Worm (Caenorhabditis elegans) whole organism, L4 larva: Measurements from ENCODE around the gene uvs-1.
A peak's percentile ranks its signal among the peaks of the same experiment; 100 is the strongest.

ENCODE experiments used
- F26F4.8 ChIP-seq: fragments of 200-800 bp; sonication (Bioruptor generic); conservative IDR thresholded peaks from 2 replicates; pipeline ENCODE4 v1.3.6; 2022; ENCODE audit warnings: missing genetic modification characterization, missing compliant biosample characterization
- F37D6.2 ChIP-seq: sonication (generic microtip); optimal IDR thresholded peaks from 2 replicates; lab custom pipeline; 2016; ENCODE audit warnings: mild to moderate bottlenecking, missing genetic modification characterization, missing compliant biosample characterization
- R02D3.7 ChIP-seq: fragments of 150-350 bp; sonication (generic microtip); optimal IDR thresholded peaks from 3 replicates; lab custom pipeline; 2014; ENCODE audit warnings: missing biosample characterization, missing genetic modification characterization
- T20F7.1 ChIP-seq: fragments of 200-800 bp; sonication (Bioruptor generic); optimal IDR thresholded peaks from 2 replicates; lab custom pipeline; 2018; ENCODE audit warnings: mild to moderate bottlenecking, missing genetic modification characterization, missing compliant biosample characterization
- aha-1 ChIP-seq: fragments of 150-350 bp; peaks from one replicate; lab custom pipeline; 2014; ENCODE audit warnings: missing biosample characterization, missing genetic modification characterization
- aly-2 ChIP-seq: sonication (generic microtip); optimal IDR thresholded peaks from 2 replicates; lab custom pipeline; 2018; ENCODE audit warnings: missing biosample characterization, missing genetic modification characterization
- arid-1 ChIP-seq: fragments of 200-800 bp; sonication (Bioruptor generic); conservative IDR thresholded peaks from 2 replicates; pipeline ENCODE4 v1.3.6; 2022; ENCODE audit warnings: missing genetic modification reagents, missing genetic modification characterization, missing compliant biosample characterization
- ceh-62 ChIP-seq: sonication (generic microtip); optimal IDR thresholded peaks from 2 replicates; lab custom pipeline; 2017; ENCODE audit warnings: missing biosample characterization, missing genetic modification characterization
- ces-1 ChIP-seq: fragments of 150-350 bp; sonication (generic microtip); optimal IDR thresholded peaks from 4 replicates; lab custom pipeline; 2014; ENCODE audit warnings: missing biosample characterization, missing genetic modification reagents, missing genetic modification characterization
- egl-27 ChIP-seq: sonication (generic microtip); optimal IDR thresholded peaks from 3 replicates; lab custom pipeline; 2017; ENCODE audit warnings: missing biosample characterization, missing genetic modification reagents, missing genetic modification characterization
- gei-8 ChIP-seq: fragments of 200-800 bp; sonication (Bioruptor generic); optimal IDR thresholded peaks from 2 replicates; lab custom pipeline; 2018; ENCODE audit warnings: mild to moderate bottlenecking, missing genetic modification characterization, missing compliant biosample characterization
- hlh-30 ChIP-seq: sonication (generic microtip); optimal IDR thresholded peaks from 2 replicates; lab custom pipeline; 2017; ENCODE audit warnings: antibody characterized with exemption, mild to moderate bottlenecking, missing genetic modification characterization, missing compliant biosample characterization; ENCODE audit not compliant: insufficient read depth
- hmg-1.1 ChIP-seq: fragments of 200-800 bp; sonication (Bioruptor generic); IDR thresholded peaks from 2 replicates; pipeline ENCODE4 v1.3.6; 2022; ENCODE audit warnings: missing genetic modification reagents, missing genetic modification characterization, missing compliant biosample characterization
- lin-15B ChIP-seq: fragments of 150-350 bp; sonication (generic microtip); optimal IDR thresholded peaks from 3 replicates; lab custom pipeline; 2014; ENCODE audit warnings: missing biosample characterization, missing genetic modification characterization
- lin-38 ChIP-seq: fragments of 200-800 bp; sonication (Bioruptor generic); IDR thresholded peaks from 2 replicates; pipeline ENCODE4 v1.3.6; 2022; ENCODE audit warnings: missing genetic modification reagents, missing genetic modification characterization, missing compliant biosample characterization
- mep-1 ChIP-seq: fragments of 150-350 bp; sonication (generic microtip); optimal IDR thresholded peaks from 3 replicates; lab custom pipeline; 2014; ENCODE audit warnings: missing biosample characterization, missing genetic modification characterization
- mes-2 ChIP-seq: sonication (generic microtip); optimal IDR thresholded peaks from 2 replicates; lab custom pipeline; 2016; ENCODE audit warnings: missing genotype, mild to moderate bottlenecking, missing genetic modification characterization, missing compliant biosample characterization; ENCODE audit not compliant: poor library complexity, severe bottlenecking
- nhr-10 ChIP-seq: fragments of 150-350 bp; optimal IDR thresholded peaks from 2 replicates; lab custom pipeline; 2014; ENCODE audit warnings: missing biosample characterization, missing genetic modification characterization
- nhr-237 ChIP-seq: sonication (generic microtip); optimal IDR thresholded peaks from 2 replicates; lab custom pipeline; 2017; ENCODE audit warnings: missing biosample characterization, missing genetic modification characterization
- nhr-28 ChIP-seq: fragments of 150-350 bp; optimal IDR thresholded peaks from 2 replicates; lab custom pipeline; 2014; ENCODE audit warnings: missing biosample characterization, missing genetic modification characterization
- php-3 ChIP-seq: fragments of 200-800 bp; sonication (Bioruptor generic); IDR thresholded peaks from 2 replicates; pipeline ENCODE4 v1.3.6; 2022; ENCODE audit warnings: missing genetic modification reagents, missing genetic modification characterization, missing compliant biosample characterization
- pqm-1 ChIP-seq: sonication (generic microtip); optimal IDR thresholded peaks from 2 replicates; lab custom pipeline; 2017; ENCODE audit warnings: missing biosample characterization, missing genetic modification characterization
- saeg-2 ChIP-seq: fragments of 200-800 bp; sonication (Bioruptor generic); IDR thresholded peaks from 2 replicates; pipeline ENCODE4 v1.3.6; 2022; ENCODE audit warnings: missing genetic modification reagents, missing genetic modification characterization, missing compliant biosample characterization
- skn-1 ChIP-seq: fragments of 150-350 bp; optimal IDR thresholded peaks from 2 replicates; lab custom pipeline; 2014; ENCODE audit warnings: missing biosample characterization, missing genetic modification characterization
- snpc-1.2 ChIP-seq: fragments of 200-800 bp; sonication (Bioruptor generic); IDR thresholded peaks from 2 replicates; pipeline ENCODE4 v1.3.6; 2022; ENCODE audit warnings: missing genetic modification reagents, missing genetic modification characterization, missing compliant biosample characterization
- spr-1 ChIP-seq: sonication (generic microtip); optimal IDR thresholded peaks from 2 replicates; lab custom pipeline; 2016; ENCODE audit warnings: mild to moderate bottlenecking, missing genetic modification characterization, missing compliant biosample characterization
- tra-1 ChIP-seq: fragments of 200-800 bp; sonication (Bioruptor generic); IDR thresholded peaks from 2 replicates; pipeline ENCODE4 v1.3.6; 2022; ENCODE audit warnings: missing genetic modification reagents, missing genetic modification characterization, missing compliant biosample characterization
- unc-130 ChIP-seq: sonication (generic microtip); optimal IDR thresholded peaks from 2 replicates; lab custom pipeline; 2016; ENCODE audit warnings: missing genetic modification reagents, missing genetic modification characterization, missing compliant biosample characterization
- unc-62 ChIP-seq, 3 experiments: fragments of 150-350 bp in 1 of 3; sonication (generic microtip); optimal IDR thresholded peaks in 2 of 3; peaks in 1 of 3; 1 replicate in 1 of 3; 2 replicates in 2 of 3; lab custom pipeline; 2014 to 2017; ENCODE audit warnings: missing biosample characterization in 3 of 3, missing genetic modification characterization in 3 of 3, missing genetic modification reagents in 3 of 3, missing genotype in 1 of 3
- vab-7 ChIP-seq: fragments of 200-800 bp; sonication (Bioruptor generic); IDR thresholded peaks from 2 replicates; pipeline ENCODE4 v1.3.6; 2022; ENCODE audit warnings: missing genetic modification reagents, missing genetic modification characterization, missing compliant biosample characterization
- zip-11 ChIP-seq: fragments of 200-800 bp; sonication (Bioruptor generic); IDR thresholded peaks from 2 replicates; pipeline ENCODE4 v1.3.6; 2022; ENCODE audit warnings: missing genetic modification characterization, missing compliant biosample characterization
- ztf-11 ChIP-seq: fragments of 150-350 bp; optimal IDR thresholded peaks from 2 replicates; lab custom pipeline; 2014; ENCODE audit warnings: missing biosample characterization, missing genetic modification characterization
- ztf-7 ChIP-seq: fragments of 150-350 bp; optimal IDR thresholded peaks from 2 replicates; lab custom pipeline; 2014; ENCODE audit warnings: missing biosample characterization, missing genetic modification characterization

uvs-1 gene

ce11 chrV:7809320-7810256 lies 5.6 kb upstream of the uvs-1 start, which contains the start of gene ZK742.3 (continued):
- TF ChIP-seq lin-15B (tag; lab: Kevin White, UChicago) (no peak), spr-1 (tag; lab: Kevin White, UChicago) (no peak), mep-1 (peak; percentile 7), ztf-7 (no peak), unc-130 (GFP tag; lab: Kevin White, UChicago) (no peak), skn-1 (tag; lab: Kevin White, UChicago) (no peak), nhr-237 (tag; lab: Kevin White, UChicago) (no peak), hlh-30 (tag; lab: Kevin White, UChicago) (peak; percentile 9), zip-11 (no peak), saeg-2 (GFP tag; lab: Robert Waterston, UW) (no peak), egl-27 (tag; lab: Kevin White, UChicago) (no peak), gei-8 (GFP tag; lab: Kevin White, UChicago) (no peak), vab-7 (GFP tag; lab: Robert Waterston, UW) (no peak), mes-2 (no peak), ces-1 (no peak), nhr-28 (tag; lab: Kevin White, UChicago) (peak; percentile 98), hmg-1.1 (GFP tag; lab: Robert Waterston, UW) (no peak), nhr-10 (tag; lab: Kevin White, UChicago) (peak; percentile 7)

ce11 chrV:7808444-7808843 lies 4.4 kb upstream of the uvs-1 start:
- TF ChIP-seq unc-62 (GFP tag; optimal IDR thresholded peaks at IDR 0.05 in 1 of 2; lab: Kevin White, UChicago) (peak in 1 of 2 experiments; percentile 77), unc-62 (tag; optimal IDR thresholded peaks at IDR 0.05; lab: Kevin White, UChicago) (no peak), lin-38 (GFP tag; lab: Robert Waterston, UW) (no peak), F26F4.8 (GFP tag; lab: Robert Waterston, UW) (no peak)

- TF ChIP-seq aly-2 (tag; lab: Kevin White, UChicago) (no peak), php-3 (no peak), arid-1 (GFP tag; lab: Robert Waterston, UW) (no peak), F37D6.2 (tag; lab: Kevin White, UChicago) (no peak), zip-11 (no peak), aha-1 (peak; percentile 84), unc-62 (GFP tag; optimal IDR thresholded peaks at IDR 0.05 in 1 of 2; lab: Kevin White, UChicago) (peak in 1 of 2 experiments; percentile 66), unc-62 (tag; optimal IDR thresholded peaks at IDR 0.05; lab: Kevin White, UChicago) (no peak)
Observed at ce11 chrV:7806629-7807028, 2.6 kb upstream of the uvs-1 start.

ce11 chrV:7804801-7805163 lies 774 bp upstream of the uvs-1 start, which contains the start of gene xpo-1:
xpo-1 (plus strand) TSS chrV:7805064.
- no peak for TF ChIP-seq ztf-11 (tag; lab: Kevin White, UChicago)
- TF ChIP-seq snpc-1.2 (GFP tag; lab: Robert Waterston, UW), result no peak
- TF ChIP-seq pqm-1 (tag; lab: Kevin White, UChicago), result no peak
- TF ChIP-seq ceh-62 (tag; lab: Kevin White, UChicago), result no peak
- no peak for TF ChIP-seq tra-1 (GFP tag; lab: Robert Waterston, UW)
- TF ChIP-seq T20F7.1, result no peak
- TF ChIP-seq R02D3.7 (tag; lab: Kevin White, UChicago), result no peak
